Worm (Caenorhabditis elegans) whole organism, L4 larva: Measurements from ENCODE around the gene Y82E9BR.22.
A peak's percentile ranks its signal among the peaks of the same experiment; 100 is the strongest.

Experiments used
- F44E2.7 ChIP-seq: fragments of 200-800 bp; sonication (Bioruptor generic); IDR thresholded peaks from 2 replicates; pipeline ENCODE4 v2.1.2; 2022; ENCODE audit warnings: missing genetic modification characterization, missing compliant biosample characterization
- F49E8.2 ChIP-seq: sonication (generic microtip); optimal IDR thresholded peaks from 2 replicates; lab custom pipeline; 2016; ENCODE audit warnings: missing compliant biosample characterization, mild to moderate bottlenecking, missing genetic modification characterization, borderline replicate concordance
- T20F7.1 ChIP-seq: fragments of 200-800 bp; sonication (Bioruptor generic); optimal IDR thresholded peaks from 2 replicates; lab custom pipeline; 2018; ENCODE audit warnings: mild to moderate bottlenecking, missing genetic modification characterization, missing compliant biosample characterization
- Y5F2A.4 ChIP-seq: fragments of 200-800 bp; sonication (Bioruptor generic); optimal IDR thresholded peaks from 2 replicates; lab custom pipeline; 2018; ENCODE audit warnings: mild to moderate bottlenecking, missing genetic modification characterization, missing compliant biosample characterization
- Y75B8A.6 ChIP-seq: fragments of 200-800 bp; sonication (Bioruptor generic); IDR thresholded peaks from 2 replicates; pipeline ENCODE4 v1.3.6; 2022; ENCODE audit warnings: missing genetic modification reagents, missing genetic modification characterization, missing compliant biosample characterization
- ZK546.5 ChIP-seq, 2 experiments: sonication (generic microtip); optimal IDR thresholded peaks; 2 replicates each; lab custom pipeline; 2017; ENCODE audit warnings: missing biosample characterization in 2 of 2, missing genetic modification characterization in 2 of 2
- aha-1 ChIP-seq: fragments of 150-350 bp; peaks from one replicate; lab custom pipeline; 2014; ENCODE audit warnings: missing biosample characterization, missing genetic modification characterization
- arid-1 ChIP-seq: fragments of 200-800 bp; sonication (Bioruptor generic); conservative IDR thresholded peaks from 2 replicates; pipeline ENCODE4 v1.3.6; 2022; ENCODE audit warnings: missing genetic modification reagents, missing genetic modification characterization, missing compliant biosample characterization
- attf-4 ChIP-seq: sonication (generic microtip); optimal IDR thresholded peaks from 3 replicates; lab custom pipeline; 2017; ENCODE audit warnings: missing biosample characterization, missing genetic modification characterization
- ceh-28 ChIP-seq: fragments of 150-350 bp; optimal IDR thresholded peaks from 2 replicates; lab custom pipeline; 2014; ENCODE audit warnings: missing biosample characterization, missing genetic modification reagents, missing genetic modification characterization
- daf-16 ChIP-seq, 3 experiments: sonication (generic microtip); optimal IDR thresholded peaks; 2 replicates each; lab custom pipeline; 2016 to 2017; ENCODE audit warnings: missing genetic modification characterization in 3 of 3, missing genetic modification reagents in 3 of 3, mild to moderate bottlenecking in 2 of 3, missing compliant biosample characterization in 2 of 3, missing biosample characterization in 1 of 3, moderate library complexity in 1 of 3
- dmd-8 ChIP-seq: fragments of 200-800 bp; sonication (Bioruptor generic); IDR thresholded peaks from 2 replicates; pipeline ENCODE4 v1.3.6; 2022; ENCODE audit warnings: missing genetic modification characterization, missing compliant biosample characterization
- egl-43 ChIP-seq: fragments of 200-800 bp; sonication (Bioruptor generic); IDR thresholded peaks from 2 replicates; pipeline ENCODE4 v1.3.6; 2022; ENCODE audit warnings: missing genetic modification reagents, missing genetic modification characterization, missing compliant biosample characterization
- fkh-10 ChIP-seq: fragments of 150-350 bp; optimal IDR thresholded peaks from 2 replicates; lab custom pipeline; 2014; ENCODE audit warnings: missing biosample characterization, missing genetic modification reagents, missing genetic modification characterization
- gei-8 ChIP-seq: fragments of 200-800 bp; sonication (Bioruptor generic); optimal IDR thresholded peaks from 2 replicates; lab custom pipeline; 2018; ENCODE audit warnings: mild to moderate bottlenecking, missing genetic modification characterization, missing compliant biosample characterization
- hlh-30 ChIP-seq: sonication (generic microtip); optimal IDR thresholded peaks from 2 replicates; lab custom pipeline; 2017; ENCODE audit warnings: antibody characterized with exemption, mild to moderate bottlenecking, missing genetic modification characterization, missing compliant biosample characterization; ENCODE audit not compliant: insufficient read depth
- hmg-1.1 ChIP-seq: fragments of 200-800 bp; sonication (Bioruptor generic); IDR thresholded peaks from 2 replicates; pipeline ENCODE4 v1.3.6; 2022; ENCODE audit warnings: missing genetic modification reagents, missing genetic modification characterization, missing compliant biosample characterization
- lin-38 ChIP-seq: fragments of 200-800 bp; sonication (Bioruptor generic); IDR thresholded peaks from 2 replicates; pipeline ENCODE4 v1.3.6; 2022; ENCODE audit warnings: missing genetic modification reagents, missing genetic modification characterization, missing compliant biosample characterization
- lsy-2 ChIP-seq, 2 experiments: fragments of 150-350 bp in 1 of 2; sonication (generic microtip) in 1 of 2; optimal IDR thresholded peaks; 2 replicates each; lab custom pipeline; 2014 to 2017; ENCODE audit warnings: missing biosample characterization in 2 of 2, missing genetic modification characterization in 2 of 2
- mep-1 ChIP-seq: fragments of 150-350 bp; sonication (generic microtip); optimal IDR thresholded peaks from 3 replicates; lab custom pipeline; 2014; ENCODE audit warnings: missing biosample characterization, missing genetic modification characterization
- nhr-111 ChIP-seq: fragments of 200-800 bp; sonication (Bioruptor generic); optimal IDR thresholded peaks from 2 replicates; lab custom pipeline; 2018; ENCODE audit warnings: mild to moderate bottlenecking, missing genetic modification characterization, missing compliant biosample characterization
- nhr-41 ChIP-seq: fragments of 200-800 bp; sonication (Bioruptor generic); IDR thresholded peaks from 2 replicates; pipeline ENCODE4 v1.3.6; 2022; ENCODE audit warnings: missing genetic modification reagents, missing genetic modification characterization, missing compliant biosample characterization
- rbr-2 ChIP-seq: sonication (generic microtip); optimal IDR thresholded peaks from 2 replicates; lab custom pipeline; 2016; ENCODE audit warnings: missing genotype, missing genetic modification characterization, missing compliant biosample characterization
- set-16 ChIP-seq: fragments of 200-800 bp; sonication (Bioruptor generic); IDR thresholded peaks from 2 replicates; pipeline ENCODE4 v1.3.6; 2022; ENCODE audit warnings: missing genetic modification reagents, missing genetic modification characterization, missing compliant biosample characterization
- snpc-1.2 ChIP-seq: fragments of 200-800 bp; sonication (Bioruptor generic); IDR thresholded peaks from 2 replicates; pipeline ENCODE4 v1.3.6; 2022; ENCODE audit warnings: missing genetic modification reagents, missing genetic modification characterization, missing compliant biosample characterization
- zfp-2 ChIP-seq: sonication (generic microtip); optimal IDR thresholded peaks from 2 replicates; lab custom pipeline; 2016; ENCODE audit warnings: mild to moderate bottlenecking, missing genetic modification characterization, missing compliant biosample characterization
- zfp-3 ChIP-seq: fragments of 200-800 bp; sonication (Bioruptor generic); conservative IDR thresholded peaks from 2 replicates; pipeline ENCODE4 v1.3.6; 2022; ENCODE audit warnings: missing genetic modification reagents, missing genetic modification characterization, missing compliant biosample characterization
- zip-11 ChIP-seq: fragments of 200-800 bp; sonication (Bioruptor generic); IDR thresholded peaks from 2 replicates; pipeline ENCODE4 v1.3.6; 2022; ENCODE audit warnings: missing genetic modification characterization, missing compliant biosample characterization

Y82E9BR.22 gene

ce11 chrIII:1439609-1440008, 30.6 kb upstream of the Y82E9BR.22 start:
- TF ChIP-seq arid-1 (no peak), F49E8.2 (no peak), dmd-8 (0 out of 2 replicates have a peak, but pooled peaks have one; percentile 27), nhr-111 (no peak), T20F7.1 (GFP tag; lab: Kevin White, UChicago) (no peak), set-16 (GFP tag; lab: Robert Waterston, UW) (peak; percentile 89), egl-43 (GFP tag; lab: Robert Waterston, UW) (peak; percentile 46; the same call in 1 of the 2 replicates), lin-38 (GFP tag; lab: Robert Waterston, UW) (0 out of 2 replicates have a peak, but pooled peaks have one; percentile 17)

ce11 chrIII:1436738-1437137, 27.7 kb upstream of the Y82E9BR.22 start:
- peak in 1 of 2 experiments; percentile 55 for TF ChIP-seq lsy-2 (tag; optimal IDR thresholded peaks at IDR 0.05; lab: Kevin White, UChicago)
- TF ChIP-seq set-16 (GFP tag; lab: Robert Waterston, UW), result peak; percentile 80
- TF ChIP-seq aha-1 (tag; lab: Kevin White, UChicago), result peak; percentile 24
- 0 out of 2 replicates have a peak, but pooled peaks have one; percentile 40 for TF ChIP-seq hmg-1.1 (GFP tag; lab: Robert Waterston, UW)
- TF ChIP-seq nhr-41 (GFP tag; lab: Robert Waterston, UW), result no peak

ce11 chrIII:1429920-1430437, 20.9 kb upstream of the Y82E9BR.22 start:
- TF ChIP-seq zfp-2 (tag; lab: Kevin White, UChicago), result no peak
- TF ChIP-seq mep-1 (tag; lab: Kevin White, UChicago), result peak; percentile 10
- no peak for TF ChIP-seq F44E2.7
- peak; percentile 11 for TF ChIP-seq fkh-10 (GFP tag; lab: Kevin White, UChicago)
- no peak for TF ChIP-seq Y75B8A.6 (GFP tag; lab: Robert Waterston, UW)
- no peak for TF ChIP-seq attf-4
- TF ChIP-seq hlh-30 (tag; lab: Kevin White, UChicago), result peak; percentile 9
- no peak for TF ChIP-seq zfp-3 (GFP tag; lab: Robert Waterston, UW)
- TF ChIP-seq hmg-1.1 (GFP tag; lab: Robert Waterston, UW), result peak; percentile 61
- no peak for TF ChIP-seq gei-8
- TF ChIP-seq rbr-2 (tag; lab: Kevin White, UChicago), result no peak
- TF ChIP-seq daf-16 (GFP tag; optimal IDR thresholded peaks at IDR 0.05; lab: Kevin White, UChicago), result no peak
- TF ChIP-seq daf-16 (tag; optimal IDR thresholded peaks at IDR 0.05; lab: Kevin White, UChicago), result no peak
- TF ChIP-seq lsy-2 (tag; optimal IDR thresholded peaks at IDR 0.05; lab: Kevin White, UChicago), result peak in 1 of 2 experiments; percentile 7
- no peak for TF ChIP-seq dmd-8

ce11 chrIII:1429275-1429674, 20.2 kb upstream of the Y82E9BR.22 start:
- no peak for TF ChIP-seq snpc-1.2 (GFP tag; lab: Robert Waterston, UW)
- TF ChIP-seq ceh-28 (tag; lab: Kevin White, UChicago), result peak; percentile 6
- peak; percentile 8 for TF ChIP-seq aha-1 (tag; lab: Kevin White, UChicago)
- peak; percentile 81 for TF ChIP-seq lin-38 (GFP tag; lab: Robert Waterston, UW)
- no peak for TF ChIP-seq Y5F2A.4
- TF ChIP-seq, all 104 proteins: peak for 3

- TF ChIP-seq arid-1 (no peak), lin-38 (GFP tag; lab: Robert Waterston, UW) (peak; percentile 70)
These were observed 19.4 kb upstream of the Y82E9BR.22 start for ce11 chrIII:1428448-1428847.

- TF ChIP-seq aha-1 (tag; lab: Kevin White, UChicago), result peak; percentile 27
- no peak for TF ChIP-seq ZK546.5 (tag; optimal IDR thresholded peaks at IDR 0.05; lab: Kevin White, UChicago)
- no peak for TF ChIP-seq zip-11
These were observed 18.1 kb upstream of the Y82E9BR.22 start, which contains the start of gene lelo-2 for ce11 chrIII:1427126-1427525. Gene lelo-2 (minus strand): TSS chrIII:1427226.
